Worm (Caenorhabditis elegans) whole organism, young adult: ENCODE results near the gene C35A5.10.

Source experiments
- B0019.2 ChIP-seq: fragments of 200-800 bp; sonication (Bioruptor generic); conservative IDR thresholded peaks from 2 replicates; pipeline ENCODE4 v1.3.6; 2022; ENCODE audit warnings: missing genetic modification reagents, missing genetic modification characterization, missing compliant biosample characterization
- B0261.1 ChIP-seq: sonication (generic microtip); optimal IDR thresholded peaks from 2 replicates; lab custom pipeline; 2016; ENCODE audit warnings: mild to moderate bottlenecking, missing genetic modification characterization, moderate library complexity, missing compliant biosample characterization
- D2030.7 ChIP-seq: fragments of 200-800 bp; sonication (Bioruptor generic); IDR thresholded peaks from 2 replicates; pipeline ENCODE4 v1.3.6; 2022; ENCODE audit warnings: missing genetic modification reagents, missing genetic modification characterization, missing compliant biosample characterization
- F10E7.11 ChIP-seq: sonication (generic microtip); optimal IDR thresholded peaks from 2 replicates; lab custom pipeline; 2017; ENCODE audit warnings: mild to moderate bottlenecking, missing genetic modification characterization, moderate library complexity, missing compliant biosample characterization
- F33H1.4 ChIP-seq: fragments of 200-800 bp; sonication (Bioruptor generic); IDR thresholded peaks from 2 replicates; pipeline ENCODE4 v1.3.6; 2022; ENCODE audit warnings: missing genetic modification reagents, missing genetic modification characterization, missing compliant biosample characterization
- K11D2.4 ChIP-seq: fragments of 200-800 bp; sonication (Bioruptor generic); IDR thresholded peaks from 2 replicates; pipeline ENCODE4 v1.3.6; 2022; ENCODE audit warnings: missing genetic modification reagents, missing genetic modification characterization, missing compliant biosample characterization
- K12H6.12 ChIP-seq: fragments of 200-800 bp; sonication (Bioruptor generic); optimal IDR thresholded peaks from 2 replicates; lab custom pipeline; 2018; ENCODE audit warnings: mild to moderate bottlenecking, missing genetic modification characterization, missing compliant biosample characterization
- T07F8.4 ChIP-seq: sonication (generic microtip); optimal IDR thresholded peaks from 2 replicates; lab custom pipeline; 2016; ENCODE audit warnings: mild to moderate bottlenecking, missing genetic modification characterization, moderate library complexity, missing compliant biosample characterization
- Y53G8AR.9 ChIP-seq: fragments of 200-800 bp; sonication (Bioruptor generic); conservative IDR thresholded peaks from 2 replicates; pipeline ENCODE4 v1.3.6; 2022; ENCODE audit warnings: missing genetic modification reagents, missing genetic modification characterization, missing compliant biosample characterization
- Y56A3A.18 ChIP-seq: fragments of 200-800 bp; sonication (Bioruptor generic); IDR thresholded peaks from 2 replicates; pipeline ENCODE4 v1.3.6; 2022; ENCODE audit warnings: missing genetic modification reagents, missing genetic modification characterization, missing compliant biosample characterization
- Y79H2A.3 ChIP-seq: fragments of 200-800 bp; sonication (Bioruptor generic); conservative IDR thresholded peaks from 2 replicates; pipeline ENCODE4 v1.3.6; 2022; ENCODE audit warnings: missing genetic modification reagents, missing genetic modification characterization, missing compliant biosample characterization
- attf-5 ChIP-seq: fragments of 200-800 bp; sonication (Bioruptor generic); optimal IDR thresholded peaks from 2 replicates; lab custom pipeline; 2018; ENCODE audit warnings: mild to moderate bottlenecking, missing genetic modification characterization, missing compliant biosample characterization
- bed-1 ChIP-seq: fragments of 200-800 bp; sonication (Bioruptor generic); IDR thresholded peaks from 2 replicates; pipeline ENCODE4 v1.3.6; 2022; ENCODE audit warnings: missing genetic modification reagents, missing genetic modification characterization, missing compliant biosample characterization
- cebp-2 ChIP-seq: fragments of 200-800 bp; sonication (Bioruptor generic); IDR thresholded peaks from 2 replicates; pipeline ENCODE4 v1.3.6; 2022; ENCODE audit warnings: missing genetic modification characterization, missing compliant biosample characterization
- ceh-100 ChIP-seq: fragments of 200-800 bp; sonication (Bioruptor generic); IDR thresholded peaks from 2 replicates; pipeline ENCODE4 v1.3.6; 2022; ENCODE audit warnings: missing genetic modification reagents, missing genetic modification characterization, missing compliant biosample characterization
- ceh-27 ChIP-seq: fragments of 200-800 bp; sonication (Bioruptor generic); optimal IDR thresholded peaks from 2 replicates; lab custom pipeline; 2018; ENCODE audit warnings: mild to moderate bottlenecking, missing genetic modification characterization, moderate library complexity, missing compliant biosample characterization
- ceh-91 ChIP-seq: fragments of 200-800 bp; sonication (Bioruptor generic); IDR thresholded peaks from 2 replicates; pipeline ENCODE4 v1.3.6; 2022; ENCODE audit warnings: missing genetic modification reagents, missing genetic modification characterization, missing compliant biosample characterization
- chd-7 ChIP-seq: sonication (generic microtip); optimal IDR thresholded peaks from 2 replicates; lab custom pipeline; 2016; ENCODE audit warnings: mild to moderate bottlenecking, missing genetic modification characterization, moderate library complexity, missing compliant biosample characterization
- die-1 ChIP-seq: sonication (generic microtip); optimal IDR thresholded peaks from 2 replicates; lab custom pipeline; 2016; ENCODE audit warnings: missing genotype, mild to moderate bottlenecking, missing genetic modification characterization, missing compliant biosample characterization
- dox-1 ChIP-seq: fragments of 200-800 bp; sonication (Bioruptor generic); IDR thresholded peaks from 2 replicates; pipeline ENCODE4 v1.3.6; 2022; ENCODE audit warnings: missing genetic modification reagents, missing genetic modification characterization, missing compliant biosample characterization
- dpff-1 ChIP-seq: sonication (generic microtip); optimal IDR thresholded peaks from 2 replicates; lab custom pipeline; 2017; ENCODE audit warnings: mild to moderate bottlenecking, missing genetic modification characterization, missing compliant biosample characterization
- dpl-1 ChIP-seq: fragments of 150-350 bp; optimal IDR thresholded peaks from 2 replicates; lab custom pipeline; 2014; ENCODE audit warnings: missing biosample characterization, missing genetic modification reagents, missing genetic modification characterization
- efl-1 ChIP-seq: fragments of 150-350 bp; optimal IDR thresholded peaks from 2 replicates; lab custom pipeline; 2014; ENCODE audit warnings: missing biosample characterization, missing genetic modification reagents, missing genetic modification characterization
- egl-18 ChIP-seq: fragments of 200-800 bp; sonication (Bioruptor generic); IDR thresholded peaks from 2 replicates; pipeline ENCODE4 v1.3.6; 2022; ENCODE audit warnings: missing genetic modification reagents, missing genetic modification characterization, missing compliant biosample characterization
- ets-4 ChIP-seq: fragments of 200-800 bp; sonication (Bioruptor generic); optimal IDR thresholded peaks from 2 replicates; lab custom pipeline; 2018; ENCODE audit warnings: mild to moderate bottlenecking, missing genetic modification characterization, missing compliant biosample characterization
- him-1 ChIP-seq: sonication (generic microtip); optimal IDR thresholded peaks from 2 replicates; lab custom pipeline; 2016; ENCODE audit warnings: missing genotype, missing genetic modification reagents, missing genetic modification characterization, missing compliant biosample characterization
- hmg-20 ChIP-seq: fragments of 200-800 bp; sonication (Bioruptor generic); IDR thresholded peaks from 2 replicates; pipeline ENCODE4 v1.3.6; 2022; ENCODE audit warnings: missing genetic modification reagents, missing genetic modification characterization, missing compliant biosample characterization
- let-526 ChIP-seq: fragments of 200-800 bp; sonication (Bioruptor generic); IDR thresholded peaks from 2 replicates; pipeline ENCODE4 v1.3.6; 2022; ENCODE audit warnings: missing genetic modification reagents, missing genetic modification characterization, missing compliant biosample characterization
- lin-35 ChIP-seq, 3 experiments: fragments of 150-350 bp in 2 of 3; sonication (generic microtip) in 1 of 3; optimal IDR thresholded peaks; 2 replicates each; lab custom pipeline; 2014 to 2018; ENCODE audit warnings: missing biosample characterization in 3 of 3, missing genetic modification characterization in 3 of 3, missing genetic modification reagents in 3 of 3
- lsl-1 ChIP-seq: fragments of 200-800 bp; sonication (Bioruptor generic); optimal IDR thresholded peaks from 2 replicates; lab custom pipeline; 2018; ENCODE audit warnings: mild to moderate bottlenecking, missing genetic modification characterization, moderate library complexity, missing compliant biosample characterization
- lsy-27 ChIP-seq: sonication (generic microtip); optimal IDR thresholded peaks from 2 replicates; lab custom pipeline; 2017; ENCODE audit warnings: missing genetic modification characterization, mild to moderate bottlenecking, missing compliant biosample characterization, antibody characterized with exemption, missing genotype, borderline replicate concordance; ENCODE audit not compliant: insufficient read depth
- madf-10 ChIP-seq: sonication (generic microtip); optimal IDR thresholded peaks from 2 replicates; lab custom pipeline; 2016; ENCODE audit warnings: mild to moderate bottlenecking, missing genetic modification characterization, missing compliant biosample characterization
- madf-8 ChIP-seq: fragments of 200-800 bp; sonication (Bioruptor generic); conservative IDR thresholded peaks from 2 replicates; pipeline ENCODE4 v1.3.6; 2022; ENCODE audit warnings: missing genetic modification reagents, missing genetic modification characterization, missing compliant biosample characterization
- nfya-1 ChIP-seq: sonication (generic microtip); optimal IDR thresholded peaks from 2 replicates; lab custom pipeline; 2017; ENCODE audit warnings: antibody characterized with exemption, missing compliant biosample characterization, missing genetic modification characterization, borderline replicate concordance; ENCODE audit not compliant: insufficient read depth
- nhr-80 ChIP-seq: sonication (generic microtip); optimal IDR thresholded peaks from 2 replicates; lab custom pipeline; 2016; ENCODE audit warnings: missing genetic modification characterization, missing compliant biosample characterization
- sea-2 ChIP-seq: fragments of 200-800 bp; sonication (Bioruptor generic); IDR thresholded peaks from 2 replicates; pipeline ENCODE4 v1.3.6; 2022; ENCODE audit warnings: missing genetic modification characterization, missing compliant biosample characterization
- snpc-1.3 ChIP-seq: sonication (generic microtip); optimal IDR thresholded peaks from 2 replicates; lab custom pipeline; 2017; ENCODE audit warnings: missing genetic modification characterization, mild to moderate bottlenecking, missing compliant biosample characterization, antibody characterized with exemption, moderate library complexity, missing genotype, missing genetic modification reagents; ENCODE audit not compliant: insufficient read depth
- tlf-1 ChIP-seq: fragments of 200-800 bp; sonication (Bioruptor generic); optimal IDR thresholded peaks from 2 replicates; lab custom pipeline; 2018; ENCODE audit warnings: mild to moderate bottlenecking, missing genetic modification characterization, missing compliant biosample characterization
- zfh-2 ChIP-seq: fragments of 200-800 bp; sonication (Bioruptor generic); conservative IDR thresholded peaks from 2 replicates; pipeline ENCODE4 v1.3.6; 2022; ENCODE audit warnings: missing genetic modification reagents, missing genetic modification characterization, missing compliant biosample characterization
- zim-3 ChIP-seq: sonication (generic microtip); optimal IDR thresholded peaks from 2 replicates; lab custom pipeline; 2017; ENCODE audit warnings: mild to moderate bottlenecking, missing genetic modification characterization, moderate library complexity, missing compliant biosample characterization
- ztf-18 ChIP-seq: sonication (generic microtip); optimal IDR thresholded peaks from 2 replicates; lab custom pipeline; 2016; ENCODE audit warnings: missing genotype, mild to moderate bottlenecking, missing genetic modification characterization, missing compliant biosample characterization
- ztf-25 ChIP-seq: fragments of 200-800 bp; sonication (Bioruptor generic); IDR thresholded peaks from 2 replicates; pipeline ENCODE4 v1.3.6; 2022; ENCODE audit warnings: missing genetic modification reagents, missing genetic modification characterization, missing compliant biosample characterization
- ztf-6 ChIP-seq: fragments of 200-800 bp; sonication (Bioruptor generic); IDR thresholded peaks from 2 replicates; pipeline ENCODE4 v1.3.6; 2022; ENCODE audit warnings: missing genetic modification reagents, missing genetic modification characterization, missing compliant biosample characterization

Gene C35A5.10

DNA sequence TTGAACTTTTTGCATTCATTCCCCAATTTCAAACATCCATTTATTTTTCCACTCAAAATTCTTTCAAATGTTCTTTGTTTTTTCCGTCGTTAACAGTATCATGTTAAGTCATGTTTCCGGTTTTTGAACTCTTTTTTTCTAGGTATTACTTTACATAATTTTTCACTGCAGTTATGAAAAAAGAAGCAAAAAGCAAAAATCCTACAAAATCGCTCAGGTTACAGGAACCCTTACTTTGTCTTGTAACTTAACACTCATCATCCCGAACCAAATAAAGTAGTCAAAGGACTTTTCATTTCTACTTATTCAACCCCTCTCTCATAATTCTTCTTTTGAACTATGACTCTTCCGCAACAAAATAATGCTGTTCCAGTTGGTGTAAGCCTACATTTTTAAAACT is 12.6 kb upstream of the C35A5.10 start, which contains the start of gene aqp-5:
TSS of gene aqp-5 (plus strand) at position 301 of the 400 bp plus-strand sequence.
- TF ChIP-seq Y53G8AR.9 (GFP tag; lab: Robert Waterston, UW) (no peak), hmg-20 (GFP tag; lab: Robert Waterston, UW) (no peak), tlf-1 (GFP tag; lab: Kevin White, UChicago) (no peak), zfh-2 (GFP tag; lab: Robert Waterston, UW) (no peak), dox-1 (GFP tag; lab: Robert Waterston, UW) (no peak), chd-7 (no peak), cebp-2 (GFP tag; lab: Robert Waterston, UW) (no peak), madf-8 (GFP tag; lab: Robert Waterston, UW) (no peak), T07F8.4 (tag; lab: Kevin White, UChicago) (no peak), D2030.7 (GFP tag; lab: Robert Waterston, UW) (no peak), egl-18 (GFP tag; lab: Robert Waterston, UW) (no peak), B0261.1 (no peak)

DNA sequence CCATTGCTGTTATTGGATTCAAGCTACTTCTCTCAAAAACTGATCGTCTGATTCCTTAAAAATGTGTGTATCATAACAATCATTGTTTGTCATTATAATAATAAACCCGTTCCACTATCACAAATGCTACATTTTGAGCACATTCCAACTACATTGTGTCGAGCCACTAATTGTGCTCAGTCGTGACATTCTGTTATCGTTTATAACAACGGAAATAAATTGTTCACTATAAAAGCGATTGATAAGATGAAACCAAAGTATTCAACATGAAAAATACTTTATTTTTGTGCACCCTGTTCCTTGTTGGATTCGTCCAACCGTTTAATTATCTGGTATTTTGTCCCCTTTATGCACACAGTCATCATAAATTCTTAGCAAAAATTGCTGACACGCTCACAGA is 10.8 kb upstream of the C35A5.10 start, which contains the start of gene ugt-33:
TSS of gene ugt-33 (plus strand) at position 260 of the 400 bp plus-strand sequence.
- TF ChIP-seq ets-4 (no peak), ztf-6 (GFP tag; lab: Robert Waterston, UW) (no peak), sea-2 (no peak), let-526 (GFP tag; lab: Robert Waterston, UW) (no peak), efl-1 (no peak), B0019.2 (GFP tag; lab: Robert Waterston, UW) (no peak), nhr-80 (peak; percentile 47)
- TF ChIP-seq, all 124 proteins: peak for 1

DNA sequence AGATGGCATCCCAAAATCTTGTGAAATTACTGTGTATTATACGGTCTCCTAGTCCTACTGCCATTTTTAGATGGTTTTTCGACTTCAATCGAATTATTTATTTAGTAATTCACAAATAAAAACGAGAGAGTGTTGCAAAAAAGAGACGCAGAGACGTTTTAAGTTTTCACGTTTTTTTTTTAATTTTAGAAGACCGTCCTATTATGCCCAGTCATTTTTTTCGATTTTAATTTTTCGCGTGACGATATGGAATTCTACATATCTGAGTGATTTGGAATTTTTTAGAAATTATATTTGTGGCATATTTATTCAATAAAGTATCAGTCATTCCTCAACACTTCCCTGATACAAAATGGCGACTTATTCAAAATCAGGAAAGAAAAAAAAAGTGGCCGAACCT is 7.3 kb upstream of the C35A5.10 start, which contains the start of gene C35A5.4:
TSS of gene C35A5.4 (plus strand) at position 301 of the 400 bp plus-strand sequence.
- TF ChIP-seq dpl-1: no peak
- no peak for TF ChIP-seq ceh-27 (GFP tag; lab: Kevin White, UChicago)
- no peak for TF ChIP-seq zim-3 (tag; lab: Kevin White, UChicago)
- TF ChIP-seq dpff-1 (tag; lab: Kevin White, UChicago): no peak
- TF ChIP-seq attf-5 (GFP tag; lab: Kevin White, UChicago): no peak
- TF ChIP-seq madf-10: no peak
- TF ChIP-seq K12H6.12: no peak
- no peak for TF ChIP-seq lsy-27 (tag; lab: Kevin White, UChicago)
- no peak for TF ChIP-seq lsl-1 (GFP tag; lab: Kevin White, UChicago)
- TF ChIP-seq, all 124 proteins: peak for 0

DNA sequence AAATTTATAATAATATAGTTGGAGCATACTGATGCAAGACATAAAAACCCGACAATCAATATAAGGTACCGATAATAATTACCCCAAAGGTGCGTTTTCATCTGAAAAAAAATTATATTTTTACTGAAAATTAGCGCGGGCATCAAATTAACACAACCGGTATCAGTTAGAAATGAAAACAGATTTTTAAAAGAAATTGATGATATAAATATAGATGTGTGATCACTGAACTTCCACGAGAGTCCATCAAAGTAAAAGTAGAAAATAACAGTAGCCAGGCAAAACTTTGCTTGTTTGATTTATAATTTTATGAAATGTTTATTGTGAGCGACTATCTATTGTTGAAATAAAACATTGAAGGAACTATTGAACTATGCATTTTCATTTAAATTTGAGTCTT is 2.7 kb upstream of the C35A5.10 start, which contains the start of gene C35A5.3:
TSS of gene C35A5.3 (minus strand) at position 101 of the 400 bp plus-strand sequence.
- TF ChIP-seq lin-35 (GFP tag; optimal IDR thresholded peaks at IDR 0.05; lab: Kevin White, UChicago) (no peak), lsy-27 (tag; lab: Kevin White, UChicago) (no peak), F33H1.4 (GFP tag; lab: Robert Waterston, UW) (no peak), K11D2.4 (no peak), ztf-18 (no peak), die-1 (no peak)

DNA sequence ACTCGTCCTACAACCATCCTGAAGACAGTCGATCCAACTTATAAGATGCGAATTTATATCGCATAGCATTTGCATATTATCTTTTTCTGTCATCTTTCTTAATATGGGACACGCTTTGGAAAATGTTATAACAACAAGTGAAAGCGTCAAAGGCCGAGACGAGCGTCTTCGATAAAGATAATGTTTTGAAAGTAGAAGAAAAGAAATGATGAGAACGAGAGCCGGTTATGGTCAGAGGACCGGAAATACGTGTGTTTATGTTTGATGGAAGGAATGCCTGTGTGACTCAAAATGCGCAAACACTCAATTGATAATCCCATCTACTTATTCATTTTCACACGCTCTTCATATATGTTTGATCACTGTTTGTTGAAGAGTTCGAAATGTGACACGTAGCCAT is 982 bp upstream of the C35A5.10 start, which contains the start of gene C35A5.11:
TSS of gene C35A5.11 (minus strand) at position 101 of the 400 bp plus-strand sequence.
- TF ChIP-seq snpc-1.3 (tag; lab: Kevin White, UChicago) (no peak), ceh-100 (GFP tag; lab: Robert Waterston, UW) (no peak), ztf-25 (no peak), ceh-91 (no peak), bed-1 (no peak), Y56A3A.18 (GFP tag; lab: Robert Waterston, UW) (no peak), F10E7.11 (tag; lab: Kevin White, UChicago) (no peak), Y79H2A.3 (no peak), lsl-1 (GFP tag; lab: Kevin White, UChicago) (no peak), nfya-1 (tag; lab: Kevin White, UChicago) (no peak), him-1 (tag; lab: Kevin White, UChicago) (no peak)
